Worm (Caenorhabditis elegans) whole organism, early embryonic: ENCODE data around the gene T25D1.1.

Source experiments
- B0310.2 ChIP-seq: sonication (generic microtip); optimal IDR thresholded peaks from 2 replicates; lab custom pipeline; 2016; ENCODE audit warnings: mild to moderate bottlenecking, missing genetic modification characterization, missing compliant biosample characterization
- F13C5.2 ChIP-seq: sonication (generic microtip); optimal IDR thresholded peaks from 2 replicates; lab custom pipeline; 2017; ENCODE audit warnings: mild to moderate bottlenecking, missing genetic modification characterization, inconsistent platforms, missing compliant biosample characterization
- aly-1 ChIP-seq: sonication (generic microtip); optimal IDR thresholded peaks from 2 replicates; lab custom pipeline; 2016; ENCODE audit warnings: missing genetic modification characterization, missing compliant biosample characterization
- ama-1 ChIP-seq: fragments of 150-350 bp; optimal IDR thresholded peaks from 2 replicates; lab custom pipeline; 2014
- ceh-13 ChIP-seq: fragments of 200-800 bp; sonication (Bioruptor generic); optimal IDR thresholded peaks from 2 replicates; lab custom pipeline; 2018; ENCODE audit warnings: mild to moderate bottlenecking, missing genetic modification characterization, missing compliant biosample characterization
- ceh-36 ChIP-seq: sonication (generic microtip); optimal IDR thresholded peaks from 2 replicates; lab custom pipeline; 2016; ENCODE audit warnings: missing genetic modification characterization, inconsistent platforms, missing compliant biosample characterization
- ets-7 ChIP-seq: sonication (generic microtip); optimal IDR thresholded peaks from 2 replicates; lab custom pipeline; 2016; ENCODE audit warnings: missing genotype, missing genetic modification characterization, missing compliant biosample characterization
- flt-1 ChIP-seq: fragments of 200-800 bp; sonication (Bioruptor generic); IDR thresholded peaks from 2 replicates; pipeline ENCODE4 v1.3.6; 2022; ENCODE audit warnings: missing genetic modification characterization, missing compliant biosample characterization
- hmbx-1 ChIP-seq: sonication (generic microtip); optimal IDR thresholded peaks from 2 replicates; lab custom pipeline; 2016; ENCODE audit warnings: mild to moderate bottlenecking, missing genetic modification characterization, missing compliant biosample characterization
- hmg-4 ChIP-seq: fragments of 200-800 bp; sonication (Bioruptor generic); optimal IDR thresholded peaks from 2 replicates; lab custom pipeline; 2018; ENCODE audit warnings: mild to moderate bottlenecking, missing genetic modification characterization, missing compliant biosample characterization
- hnd-1 ChIP-seq: sonication (generic microtip); optimal IDR thresholded peaks from 2 replicates; lab custom pipeline; 2016; ENCODE audit warnings: missing genetic modification characterization, missing compliant biosample characterization
- pes-1 ChIP-seq: fragments of 200-800 bp; sonication (Bioruptor generic); IDR thresholded peaks from 2 replicates; pipeline ENCODE4 v1.3.6; 2022; ENCODE audit warnings: missing genetic modification reagents, missing genetic modification characterization, missing compliant biosample characterization
- scrt-1 ChIP-seq: fragments of 200-800 bp; sonication (Bioruptor generic); IDR thresholded peaks from 2 replicates; pipeline ENCODE4 v1.3.6; 2022; ENCODE audit warnings: missing genetic modification characterization, missing compliant biosample characterization
- sea-1 ChIP-seq: fragments of 200-800 bp; sonication (Bioruptor generic); conservative IDR thresholded peaks from 2 replicates; pipeline ENCODE4 v1.3.6; 2022; ENCODE audit warnings: missing genetic modification characterization, missing compliant biosample characterization
- tbx-11 ChIP-seq: fragments of 200-800 bp; sonication (Bioruptor generic); IDR thresholded peaks from 2 replicates; pipeline ENCODE4 v1.3.6; 2022; ENCODE audit warnings: missing genetic modification characterization, missing compliant biosample characterization
- tbx-37 ChIP-seq: fragments of 200-800 bp; sonication (Bioruptor generic); conservative IDR thresholded peaks from 2 replicates; pipeline ENCODE4 v1.3.6; 2022; ENCODE audit warnings: missing genetic modification reagents, missing genetic modification characterization, missing compliant biosample characterization
- tra-4 ChIP-seq: sonication (generic microtip); optimal IDR thresholded peaks from 2 replicates; lab custom pipeline; 2017; ENCODE audit warnings: missing genetic modification characterization, missing compliant biosample characterization

T25D1.1 gene

ce11 chrX:16534564-16534963 lies 14.9 kb downstream of the T25D1.1 start:
- TF ChIP-seq tbx-37 (no peak), tbx-11 (GFP tag; lab: Robert Waterston, UW) (no peak), ceh-36 (tag; lab: Kevin White, UChicago) (no peak), ama-1 (lab: Kevin White, UChicago) (no peak), hmg-4 (GFP tag; lab: Kevin White, UChicago) (no peak), tra-4 (no peak)

ce11 chrX:16535192-16535591 lies 15.6 kb downstream of the T25D1.1 start:
- TF ChIP-seq pes-1 (GFP tag; lab: Robert Waterston, UW) (no peak), hnd-1 (tag; lab: Kevin White, UChicago) (no peak), hmbx-1 (no peak)

- TF ChIP-seq ceh-13 (GFP tag; lab: Kevin White, UChicago) (no peak), pes-1 (GFP tag; lab: Robert Waterston, UW) (no peak), aly-1 (no peak), tbx-11 (GFP tag; lab: Robert Waterston, UW) (no peak), B0310.2 (tag; lab: Kevin White, UChicago) (no peak), hnd-1 (tag; lab: Kevin White, UChicago) (no peak), ets-7 (tag; lab: Kevin White, UChicago) (no peak), hmbx-1 (no peak), ama-1 (lab: Kevin White, UChicago) (no peak), scrt-1 (no peak), sea-1 (GFP tag; lab: Robert Waterston, UW) (no peak), flt-1 (no peak), ceh-36 (tag; lab: Kevin White, UChicago) (no peak), hmg-4 (GFP tag; lab: Kevin White, UChicago) (no peak), tbx-37 (no peak), tra-4 (no peak), F13C5.2 (no peak)
Observed at ce11 chrX:16536230-16536940, 16.8 kb downstream of the T25D1.1 start, which contains the start of gene pat-9. Gene pat-9, plus strand, starts transcription at chrX:16536890.

- TF ChIP-seq scrt-1 = no peak
- no peak for TF ChIP-seq F13C5.2
- no peak for TF ChIP-seq ets-7 (tag; lab: Kevin White, UChicago)
- no peak for TF ChIP-seq tra-4
- TF ChIP-seq pes-1 (GFP tag; lab: Robert Waterston, UW) = no peak
- TF ChIP-seq B0310.2 (tag; lab: Kevin White, UChicago) = no peak
- TF ChIP-seq flt-1 = no peak
- TF ChIP-seq hmg-4 (GFP tag; lab: Kevin White, UChicago) = no peak
Observed at ce11 chrX:16540374-16540773, 20.8 kb downstream of the T25D1.1 start, which contains the start of gene osm-1. Gene osm-1, plus strand, starts transcription at chrX:16540674.

- TF ChIP-seq B0310.2 (tag; lab: Kevin White, UChicago) (no peak), pes-1 (GFP tag; lab: Robert Waterston, UW) (no peak), tbx-37 (no peak), hnd-1 (tag; lab: Kevin White, UChicago) (no peak), flt-1 (no peak), ets-7 (tag; lab: Kevin White, UChicago) (no peak), aly-1 (no peak), scrt-1 (no peak), ceh-13 (GFP tag; lab: Kevin White, UChicago) (no peak), hmbx-1 (no peak), tbx-11 (GFP tag; lab: Robert Waterston, UW) (no peak), sea-1 (GFP tag; lab: Robert Waterston, UW) (no peak)
Observed at ce11 chrX:16543887-16544286, 24.3 kb downstream of the T25D1.1 start.

ce11 chrX:16545641-16546040 lies 26.0 kb downstream of the T25D1.1 start:
- no peak for TF ChIP-seq B0310.2 (tag; lab: Kevin White, UChicago)
- no peak for TF ChIP-seq hnd-1 (tag; lab: Kevin White, UChicago)
- no peak for TF ChIP-seq hmbx-1
- TF ChIP-seq ceh-13 (GFP tag; lab: Kevin White, UChicago) = no peak
- no peak for TF ChIP-seq tbx-11 (GFP tag; lab: Robert Waterston, UW)
- TF ChIP-seq tra-4 = no peak
- no peak for TF ChIP-seq F13C5.2

ce11 chrX:16546135-16546534 lies 26.5 kb downstream of the T25D1.1 start:
- no peak for TF ChIP-seq ets-7 (tag; lab: Kevin White, UChicago)
- no peak for TF ChIP-seq flt-1

ce11 chrX:16548290-16548689 lies 28.7 kb downstream of the T25D1.1 start:
- no peak for TF ChIP-seq tbx-37
- TF ChIP-seq B0310.2 (tag; lab: Kevin White, UChicago) = no peak
- no peak for TF ChIP-seq tra-4
- TF ChIP-seq ama-1 (lab: Kevin White, UChicago) = no peak
- no peak for TF ChIP-seq scrt-1
- TF ChIP-seq flt-1 = no peak
- no peak for TF ChIP-seq F13C5.2
- TF ChIP-seq hnd-1 (tag; lab: Kevin White, UChicago) = no peak
- no peak for TF ChIP-seq ceh-13 (GFP tag; lab: Kevin White, UChicago)
- TF ChIP-seq hmbx-1 = no peak
- no peak for TF ChIP-seq sea-1 (GFP tag; lab: Robert Waterston, UW)
- no peak for TF ChIP-seq ceh-36 (tag; lab: Kevin White, UChicago)
- TF ChIP-seq hmg-4 (GFP tag; lab: Kevin White, UChicago) = no peak
- no peak for TF ChIP-seq tbx-11 (GFP tag; lab: Robert Waterston, UW)
- no peak for TF ChIP-seq pes-1 (GFP tag; lab: Robert Waterston, UW)
- TF ChIP-seq ets-7 (tag; lab: Kevin White, UChicago) = no peak
